Worm (Caenorhabditis elegans): ENCODE results near the gene AH9.6.

DNA sequence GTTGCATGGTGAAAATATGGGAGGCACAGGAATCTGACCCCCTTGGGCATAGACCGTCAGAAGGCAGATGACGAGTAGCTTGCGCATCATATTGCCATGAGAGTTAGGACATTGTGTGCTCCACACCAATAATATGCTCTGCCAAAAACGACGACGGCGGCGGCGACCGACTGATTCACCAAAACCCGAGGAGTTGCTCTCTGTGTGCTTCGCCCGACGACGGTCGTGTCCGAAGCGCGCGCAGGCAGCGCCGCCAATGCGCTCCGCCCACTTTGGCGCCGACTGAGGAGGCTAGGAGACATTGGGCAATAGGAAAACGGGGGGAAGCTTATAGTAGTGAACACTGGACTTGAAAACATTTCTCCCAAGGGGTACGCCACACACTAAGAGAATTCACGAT, at the start of gene AH9.6:
- TF ChIP-seq ZK546.5 (tag; optimal IDR thresholded peaks at IDR 0.05) (no peak), ztf-4 (tag; optimal IDR thresholded peaks at IDR 0.05) (no peak), crh-2 (tag; optimal IDR thresholded peaks at IDR 0.05) (no peak), C34F6.9 (tag; optimal IDR thresholded peaks at IDR 0.05) (no peak), nhr-77 (tag; optimal IDR thresholded peaks at IDR 0.05) (no peak)
